Worm (Caenorhabditis elegans): ENCODE results near the gene R11A8.1.

R11A8.1 gene

ce11 chrIV:10352243-10352642 is 4.7 kb downstream of the R11A8.1 start, which contains the start of gene Y43C5B.2:
TSS of gene Y43C5B.2 (minus strand) at chrIV:10352343.
- no peak for TF ChIP-seq nhr-48 (tag; optimal IDR thresholded peaks at IDR 0.05)
- TF ChIP-seq unc-39 (tag; optimal IDR thresholded peaks at IDR 0.05): no peak
- no peak for TF ChIP-seq nhr-102 (tag; optimal IDR thresholded peaks at IDR 0.05)
- no peak for TF ChIP-seq unc-130 (GFP tag; optimal IDR thresholded peaks at IDR 0.05)
- TF ChIP-seq daf-19 (GFP tag; conservative IDR thresholded peaks at IDR 0.05): no peak
- no peak for TF ChIP-seq ceh-82 (tag; optimal IDR thresholded peaks at IDR 0.05)
- TF ChIP-seq snpc-1.2 (GFP tag; IDR thresholded peaks at IDR 0.05): no peak
- no peak for TF ChIP-seq mdl-1 (tag; optimal IDR thresholded peaks at IDR 0.05)
- no peak for TF ChIP-seq ceh-62 (tag; optimal IDR thresholded peaks at IDR 0.05)
- TF ChIP-seq nhr-6 (tag; optimal IDR thresholded peaks at IDR 0.05): no peak
- no peak for TF ChIP-seq aly-2 (tag; optimal IDR thresholded peaks at IDR 0.05)
- TF ChIP-seq dmd-6 (GFP tag; IDR thresholded peaks at IDR 0.05): no peak
- no peak for TF ChIP-seq fkh-10 (GFP tag; optimal IDR thresholded peaks at IDR 0.05)
- TF ChIP-seq ztf-11 (tag; optimal IDR thresholded peaks at IDR 0.05): no peak
- TF ChIP-seq lin-38 (GFP tag; IDR thresholded peaks at IDR 0.05): no peak
- TF ChIP-seq hmg-1.1 (GFP tag; IDR thresholded peaks at IDR 0.05): no peak
- no peak for TF ChIP-seq ama-1 (optimal IDR thresholded peaks at IDR 0.05)
- no peak for TF ChIP-seq zfp-3 (GFP tag; conservative IDR thresholded peaks at IDR 0.05)

ce11 chrIV:10349871-10350640 is 6.9 kb downstream of the R11A8.1 start, which contains the start of the genes unc-43 and Y43C5B.3:
TSS of gene unc-43 (minus strand) at chrIV:10350217.
TSS of gene Y43C5B.3 (plus strand) at chrIV:10350590.
- TF ChIP-seq dmd-6 (GFP tag; IDR thresholded peaks at IDR 0.05) (peak; percentile 64), pqm-1 (tag; optimal IDR thresholded peaks at IDR 0.05) (peak; percentile 82), nhr-48 (tag; optimal IDR thresholded peaks at IDR 0.05) (peak; percentile 2), daf-16 (GFP tag; optimal IDR thresholded peaks at IDR 0.05) (no peak), daf-16 (tag; optimal IDR thresholded peaks at IDR 0.05) (peak; percentile 55), zfp-2 (tag; optimal IDR thresholded peaks at IDR 0.05) (no peak), mdl-1 (tag; optimal IDR thresholded peaks at IDR 0.05) (peak in 1 of 2 experiments; percentile 29), dve-1 (tag; optimal IDR thresholded peaks at IDR 0.05; ENCODE audit: insufficient read depth) (peak; percentile 54), nhr-77 (tag; optimal IDR thresholded peaks at IDR 0.05) (peak; percentile 11), nhr-28 (tag; optimal IDR thresholded peaks at IDR 0.05) (peak; percentile 99), mes-2 (tag; optimal IDR thresholded peaks at IDR 0.05; ENCODE audit: poor library complexity, severe bottlenecking) (no peak)

- no peak for TF ChIP-seq lin-13 (GFP tag; optimal IDR thresholded peaks at IDR 0.05)
- no peak for TF ChIP-seq duxl-1 (tag; optimal IDR thresholded peaks at IDR 0.05; ENCODE audit: poor library complexity)
- no peak for TF ChIP-seq zip-11 (GFP tag; IDR thresholded peaks at IDR 0.05)
- no peak for TF ChIP-seq Y105C5A.15 (GFP tag; IDR thresholded peaks at IDR 0.05)
- TF ChIP-seq Y75B8A.6 (GFP tag; IDR thresholded peaks at IDR 0.05): no peak
- TF ChIP-seq fkh-10 (GFP tag; optimal IDR thresholded peaks at IDR 0.05): no peak
- no peak for TF ChIP-seq hlh-11 (tag; optimal IDR thresholded peaks at IDR 0.05)
- no peak for TF ChIP-seq saeg-2 (GFP tag; IDR thresholded peaks at IDR 0.05)
- no peak for TF ChIP-seq F37D6.2 (tag; optimal IDR thresholded peaks at IDR 0.05)
- TF ChIP-seq skn-1 (tag; optimal IDR thresholded peaks at IDR 0.05): no peak
- no peak for TF ChIP-seq zfp-2 (tag; optimal IDR thresholded peaks at IDR 0.05)
- TF ChIP-seq ceh-44 (GFP tag; IDR thresholded peaks at IDR 0.05): no peak
- TF ChIP-seq madf-5 (GFP tag; IDR thresholded peaks at IDR 0.05): no peak
- TF ChIP-seq mdt-29 (GFP tag; IDR thresholded peaks at IDR 0.05): no peak
- TF ChIP-seq ces-1 (GFP tag; optimal IDR thresholded peaks at IDR 0.05): no peak
- TF ChIP-seq ztf-11 (tag; optimal IDR thresholded peaks at IDR 0.05): no peak
- TF ChIP-seq F26F4.8 (GFP tag; conservative IDR thresholded peaks at IDR 0.05): no peak
- no peak for TF ChIP-seq zag-1 (tag; optimal IDR thresholded peaks at IDR 0.05)
- TF ChIP-seq F49E8.2 (tag; optimal IDR thresholded peaks at IDR 0.05; ENCODE audit: borderline replicate concordance): no peak
- TF ChIP-seq daf-19 (GFP tag; conservative IDR thresholded peaks at IDR 0.05): no peak
Measured at ce11 chrIV:10347528-10347927, 9.4 kb downstream of the R11A8.1 start.

Data from whole organism, L4 larva.